Worm (Caenorhabditis elegans): ENCODE measurements around the gene ntl-2.

Gene ntl-2

DNA sequence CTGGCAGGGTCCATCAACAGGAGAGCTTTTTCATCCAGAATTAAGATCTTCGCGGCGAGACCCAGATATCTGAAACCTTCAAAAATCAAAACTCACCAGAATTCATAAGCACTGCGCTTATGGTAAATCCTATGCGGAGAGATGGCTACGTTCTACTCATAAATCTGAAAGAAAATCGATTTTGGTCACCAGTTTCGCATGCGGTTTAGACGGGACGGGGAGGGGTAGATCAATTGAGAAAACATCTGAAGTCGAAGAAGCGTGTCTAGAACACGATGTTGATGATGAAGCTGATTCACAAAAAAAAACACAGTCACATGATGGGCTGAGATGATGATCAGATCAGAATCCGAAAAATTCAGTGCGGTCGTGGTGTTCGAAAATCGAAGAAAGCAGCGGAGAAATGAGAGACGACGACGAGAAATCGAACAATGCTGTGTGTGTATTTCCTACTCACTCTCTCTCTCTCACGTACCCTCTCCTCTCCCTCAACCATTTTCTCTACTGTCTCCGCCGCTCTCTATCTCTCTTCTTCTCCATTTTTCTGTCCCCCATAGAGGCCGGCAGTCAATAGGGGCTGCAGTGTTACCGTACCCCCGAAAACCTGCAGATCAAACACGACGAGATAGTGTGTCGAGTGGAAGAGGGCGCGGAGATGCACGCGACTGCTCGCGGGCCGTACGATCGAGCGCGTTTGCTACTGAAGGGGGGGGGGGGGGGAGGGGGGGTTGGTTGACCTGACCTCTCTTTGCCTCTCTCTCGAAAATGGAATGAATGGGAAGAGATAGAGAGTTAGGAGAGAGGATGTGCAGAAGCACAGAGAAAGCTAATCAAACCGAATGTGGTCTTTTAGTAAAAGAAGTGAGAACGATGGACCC, at the start of gene ntl-2 (continued):
- TF ChIP-seq F49E8.2 (tag; optimal IDR thresholded peaks at IDR 0.05; ENCODE audit: borderline replicate concordance) = no peak
- TF ChIP-seq F37D6.2 (tag; optimal IDR thresholded peaks at IDR 0.05) = peak; percentile 87
- no peak for TF ChIP-seq ceh-32 (tag; optimal IDR thresholded peaks at IDR 0.05; ENCODE audit: poor library complexity)
- peak; percentile 80; the same call in 1 of the 2 replicates for TF ChIP-seq D1046.2 (GFP tag; IDR thresholded peaks at IDR 0.05)
- peak; percentile 93 for TF ChIP-seq nhr-77 (tag; optimal IDR thresholded peaks at IDR 0.05)
- peak; percentile 87 for TF ChIP-seq egl-43 (GFP tag; IDR thresholded peaks at IDR 0.05)
- no peak for TF ChIP-seq zip-11 (GFP tag; IDR thresholded peaks at IDR 0.05)
- TF ChIP-seq mdl-1 (tag; optimal IDR thresholded peaks at IDR 0.05) = peak; percentile 69 to 97

DNA sequence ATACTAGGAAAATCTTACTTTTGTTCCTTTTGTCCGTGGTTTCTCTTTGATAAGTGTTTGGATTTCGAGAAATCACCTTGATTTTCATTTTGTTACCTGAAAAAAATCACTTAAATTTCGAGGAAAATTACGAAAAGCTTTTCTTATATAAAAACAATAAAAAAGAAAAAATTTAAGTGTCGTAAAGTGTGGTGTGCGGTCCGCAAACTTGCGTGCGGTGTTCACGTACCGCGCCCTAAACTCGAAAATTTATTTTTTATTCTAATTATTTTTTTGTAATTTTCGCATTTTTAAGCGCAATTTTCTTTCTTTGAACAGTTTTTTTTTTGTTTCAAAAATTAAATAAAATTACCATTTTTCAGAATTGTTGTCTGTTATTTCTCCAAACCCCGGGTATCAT, 48.5 kb upstream of the ntl-2 start, which contains the start of the genes dcaf-13 and toe-1:
dcaf-13 (minus strand) TSS at position 96 of the 400 bp plus-strand sequence.
toe-1 (plus strand) TSS at position 361 of the 400 bp plus-strand sequence.
- TF ChIP-seq nhr-28 (tag; optimal IDR thresholded peaks at IDR 0.05) = no peak
- no peak for TF ChIP-seq dmd-6 (GFP tag; IDR thresholded peaks at IDR 0.05)
- TF ChIP-seq saeg-2 (GFP tag; IDR thresholded peaks at IDR 0.05) = no peak
- TF ChIP-seq ama-1 (optimal IDR thresholded peaks at IDR 0.05) = no peak
- no peak for TF ChIP-seq hlh-30 (tag; optimal IDR thresholded peaks at IDR 0.05; ENCODE audit: insufficient read depth)
- TF ChIP-seq ces-1 (GFP tag; optimal IDR thresholded peaks at IDR 0.05) = no peak
- peak; percentile 34 for TF ChIP-seq mes-2 (tag; optimal IDR thresholded peaks at IDR 0.05; ENCODE audit: poor library complexity, severe bottlenecking)
- TF ChIP-seq lsy-2 (tag; optimal IDR thresholded peaks at IDR 0.05) = peak in 1 of 2 experiments; percentile 39
- TF ChIP-seq hmg-1.1 (GFP tag; IDR thresholded peaks at IDR 0.05) = 0 out of 2 replicates have a peak, but pooled peaks have one; percentile 11
- no peak for TF ChIP-seq Y48G9A.11 (GFP tag; IDR thresholded peaks at IDR 0.05)
- TF ChIP-seq R02D3.7 (tag; optimal IDR thresholded peaks at IDR 0.05) = no peak

DNA sequence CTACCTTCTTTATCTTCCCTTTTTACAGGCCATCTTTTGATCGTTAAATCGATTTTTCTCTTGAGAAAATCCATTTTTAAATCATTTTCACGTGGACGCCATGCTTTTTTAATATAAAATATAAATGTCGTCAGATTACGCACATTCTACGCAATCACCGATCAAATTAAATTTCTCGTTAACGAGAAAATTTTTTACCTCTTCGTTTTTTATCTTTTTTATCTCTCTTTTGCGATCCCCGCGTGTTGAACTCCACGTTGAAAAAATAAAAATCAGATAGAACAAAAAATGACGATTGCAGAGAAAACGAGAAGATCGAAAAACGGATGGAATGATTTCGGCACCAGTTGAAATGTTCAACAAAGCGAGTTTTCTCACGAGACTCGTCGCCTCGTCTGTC, 43.7 kb upstream of the ntl-2 start, which contains the start of gene bpnt-1:
bpnt-1 (plus strand) TSS at position 301 of the 400 bp plus-strand sequence.
- TF ChIP-seq nhr-11 (tag; optimal IDR thresholded peaks at IDR 0.05) = no peak
- TF ChIP-seq madf-5 (GFP tag; IDR thresholded peaks at IDR 0.05) = no peak
- TF ChIP-seq hmg-1.1 (GFP tag; IDR thresholded peaks at IDR 0.05) = no peak
- no peak for TF ChIP-seq mxl-2 (GFP tag; conservative IDR thresholded peaks at IDR 0.05)
- TF ChIP-seq nhr-237 (tag; optimal IDR thresholded peaks at IDR 0.05) = no peak
- no peak for TF ChIP-seq ctbp-1 (GFP tag; IDR thresholded peaks at IDR 0.05)
- peak; percentile 13 for TF ChIP-seq mxl-3 (GFP tag; optimal IDR thresholded peaks at IDR 0.05)
- TF ChIP-seq nhr-28 (tag; optimal IDR thresholded peaks at IDR 0.05) = peak; percentile 12
- TF ChIP-seq rbr-2 (tag; optimal IDR thresholded peaks at IDR 0.05) = no peak
- no peak for TF ChIP-seq dmd-6 (GFP tag; IDR thresholded peaks at IDR 0.05)
- peak in 1 of 2 experiments; percentile 19 for TF ChIP-seq mdl-1 (tag; optimal IDR thresholded peaks at IDR 0.05)
- peak; percentile 39 for TF ChIP-seq hlh-30 (tag; optimal IDR thresholded peaks at IDR 0.05; ENCODE audit: insufficient read depth)
- no peak for TF ChIP-seq ceh-28 (tag; optimal IDR thresholded peaks at IDR 0.05)

DNA sequence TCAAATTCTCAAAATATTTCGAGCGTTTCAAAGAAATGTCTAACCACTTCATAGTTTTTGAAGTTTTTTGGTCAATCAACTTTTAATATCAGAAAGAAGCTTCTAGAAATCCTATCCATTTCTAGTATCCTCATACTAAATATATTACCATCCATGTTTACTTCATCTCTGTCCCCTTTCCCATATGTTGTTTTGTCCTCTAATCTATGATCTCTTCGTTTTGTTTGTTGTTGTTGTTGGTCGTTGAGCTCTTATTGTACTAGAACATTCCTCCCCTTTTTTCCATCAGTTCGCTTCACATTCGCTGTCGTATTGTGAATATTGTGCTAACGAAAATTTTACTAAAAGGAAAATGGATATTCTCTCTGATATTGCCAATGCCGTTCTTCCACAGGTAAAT, 41.1 kb upstream of the ntl-2 start, which contains the start of gene sod-5:
sod-5 (plus strand) TSS at position 301 of the 400 bp plus-strand sequence.
- TF ChIP-seq lir-3 (tag; optimal IDR thresholded peaks at IDR 0.05) = no peak
- no peak for TF ChIP-seq egl-27 (tag; optimal IDR thresholded peaks at IDR 0.05)
- TF ChIP-seq ztf-7 (tag; optimal IDR thresholded peaks at IDR 0.05) = no peak
- TF ChIP-seq nhr-48 (tag; optimal IDR thresholded peaks at IDR 0.05) = no peak
- TF ChIP-seq nhr-77 (tag; optimal IDR thresholded peaks at IDR 0.05) = no peak
- TF ChIP-seq lin-29 (GFP tag; IDR thresholded peaks at IDR 0.05) = no peak
- TF ChIP-seq aha-1 (tag) = no peak
